Fruit fly (Drosophila melanogaster) whole organism, adult: Measurements from ENCODE around the gene CG10140.

ENCODE experiments used
- CG11617 ChIP-seq: fragments of 200-800 bp; sonication (Bioruptor generic); optimal IDR thresholded peaks from 2 replicates; lab custom pipeline; 2017; ENCODE audit warnings: mild to moderate bottlenecking, missing biosample characterization, missing genetic modification reagents, missing genetic modification characterization
- CG12768 ChIP-seq: fragments of 200-800 bp; sonication (Bioruptor generic); optimal IDR thresholded peaks from 2 replicates; lab custom pipeline; 2017; ENCODE audit warnings: missing biosample characterization, missing genetic modification characterization, mild to moderate bottlenecking, moderate library complexity, missing genetic modification reagents
- CG14711 ChIP-seq: fragments of 200-800 bp; sonication (Bioruptor generic); optimal IDR thresholded peaks from 2 replicates; lab custom pipeline; 2018; ENCODE audit warnings: missing biosample characterization, mild to moderate bottlenecking, missing genetic modification characterization, moderate library complexity
- CG1620 ChIP-seq: fragments of 200-800 bp; sonication (Bioruptor generic); optimal IDR thresholded peaks from 2 replicates; lab custom pipeline; 2016; ENCODE audit warnings: missing biosample characterization, missing genetic modification characterization
- CG33017 ChIP-seq: fragments of 200-800 bp; sonication (Bioruptor generic); optimal IDR thresholded peaks from 2 replicates; lab custom pipeline; 2018; ENCODE audit warnings: missing biosample characterization, mild to moderate bottlenecking, missing genetic modification characterization, moderate library complexity
- CG5204 ChIP-seq: fragments of 200-800 bp; sonication (Bioruptor generic); optimal IDR thresholded peaks from 2 replicates; lab custom pipeline; 2016; ENCODE audit warnings: missing biosample characterization, missing genetic modification characterization
- CG7045 ChIP-seq: fragments of 200-800 bp; sonication (Bioruptor generic); optimal IDR thresholded peaks from 2 replicates; lab custom pipeline; 2017; ENCODE audit warnings: missing biosample characterization, mild to moderate bottlenecking, missing genetic modification characterization
- CG7101 ChIP-seq: fragments of 200-800 bp; sonication (Bioruptor generic); optimal IDR thresholded peaks from 2 replicates; lab custom pipeline; 2018; ENCODE audit warnings: missing biosample characterization, mild to moderate bottlenecking, missing genetic modification characterization, moderate library complexity
- Clk ChIP-seq: fragments of 200-800 bp; sonication (Bioruptor generic); optimal IDR thresholded peaks from 2 replicates; lab custom pipeline; 2017; ENCODE audit warnings: missing biosample characterization, missing genetic modification characterization
- Crg-1 ChIP-seq: fragments of 200-800 bp; sonication (Bioruptor generic); optimal IDR thresholded peaks from 2 replicates; lab custom pipeline; 2016; ENCODE audit warnings: missing biosample characterization, missing genetic modification characterization
- Hr96 ChIP-seq: fragments of 200-800 bp; sonication (Bioruptor generic); optimal IDR thresholded peaks from 2 replicates; lab custom pipeline; 2016; ENCODE audit warnings: missing biosample characterization, missing genetic modification characterization
- Mnt ChIP-seq: fragments of 200-800 bp; sonication (Bioruptor generic); optimal IDR thresholded peaks from 2 replicates; lab custom pipeline; 2016; ENCODE audit warnings: missing biosample characterization, mild to moderate bottlenecking, missing genetic modification characterization
- bab1 ChIP-seq: fragments of 200-800 bp; sonication (Bioruptor generic); optimal IDR thresholded peaks from 3 replicates; lab custom pipeline; 2019; ENCODE audit warnings: missing biosample characterization, mild to moderate bottlenecking, missing genetic modification characterization, moderate library complexity
- cic ChIP-seq: fragments of 200-800 bp; sonication (Bioruptor generic); optimal IDR thresholded peaks from 2 replicates; lab custom pipeline; 2017; ENCODE audit warnings: missing biosample characterization, mild to moderate bottlenecking, missing genetic modification characterization, moderate library complexity
- cnc ChIP-seq, 2 experiments: fragments of >200 bp; optimal IDR thresholded peaks; 2 replicates each; lab custom pipeline; 2017
- kay ChIP-seq: fragments of 200-800 bp; sonication (Bioruptor generic); peaks from one replicate; lab custom pipeline; 2016; ENCODE audit warnings: missing biosample characterization, missing genetic modification characterization, borderline replicate concordance
- ovo ChIP-seq: fragments of 200-800 bp; sonication (Bioruptor generic); optimal IDR thresholded peaks from 2 replicates; lab custom pipeline; 2016; ENCODE audit warnings: missing biosample characterization, missing genetic modification characterization
- pad ChIP-seq: fragments of 200-800 bp; sonication (Bioruptor generic); optimal IDR thresholded peaks from 3 replicates; lab custom pipeline; 2017; ENCODE audit warnings: missing biosample characterization, missing genetic modification characterization, mild to moderate bottlenecking, moderate library complexity, missing genetic modification reagents
- tj ChIP-seq: fragments of 200-800 bp; sonication (Bioruptor generic); optimal IDR thresholded peaks from 3 replicates; lab custom pipeline; 2017; ENCODE audit warnings: missing biosample characterization, mild to moderate bottlenecking, missing genetic modification characterization, moderate library complexity
- toe ChIP-seq: fragments of 200-800 bp; sonication (Bioruptor generic); optimal IDR thresholded peaks from 2 replicates; lab custom pipeline; 2016; ENCODE audit warnings: missing biosample characterization, missing genetic modification characterization

The CG10140 gene

DNA sequence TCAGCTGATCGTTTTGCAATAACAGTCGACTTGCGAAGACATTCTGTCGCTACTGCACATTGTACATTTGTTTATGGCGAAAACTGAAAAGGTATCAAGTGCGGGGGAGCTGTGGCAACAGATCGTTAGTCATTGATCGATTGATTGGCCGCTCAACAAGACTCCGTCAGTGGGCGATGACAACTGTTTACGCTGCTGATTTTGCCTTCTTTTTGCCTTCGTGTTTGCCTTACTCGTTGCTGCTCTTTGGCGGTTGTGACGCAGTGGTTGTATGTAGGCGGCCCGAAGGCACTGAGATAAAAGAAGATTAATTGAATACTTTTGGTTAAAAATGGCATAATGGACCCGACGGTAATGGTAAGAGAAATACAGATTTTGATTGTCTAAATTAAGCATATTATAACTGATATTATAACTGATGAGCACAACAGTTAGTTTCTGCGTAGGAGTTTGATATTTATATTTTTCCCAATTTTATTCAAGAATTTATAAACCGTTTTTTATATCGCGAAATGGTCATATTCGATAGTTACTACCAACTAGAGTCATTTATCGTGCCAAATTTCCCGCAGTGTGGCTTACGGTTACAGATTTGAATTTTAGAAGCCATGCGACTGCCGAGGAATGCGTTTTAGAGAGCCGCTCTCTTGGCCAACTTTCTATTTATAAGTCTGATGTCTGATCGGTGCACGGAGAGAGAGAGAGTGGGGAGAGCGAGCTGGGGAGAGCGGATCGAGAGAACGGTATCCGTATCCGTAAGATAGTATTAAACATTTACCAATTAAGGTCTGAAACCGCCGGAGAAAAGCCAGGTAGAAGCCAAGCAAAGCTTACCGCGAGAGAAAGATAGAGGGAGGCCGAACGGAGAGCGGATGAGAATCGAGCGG lies 36.5 kb upstream of the CG10140 start:
- peak; percentile 79 for TF ChIP-seq CG12768 (GFP tag; lab: Kevin White, UChicago)
- TF ChIP-seq tj (GFP tag; lab: Kevin White, UChicago) = peak; percentile 73
- TF ChIP-seq Clk = peak; percentile 75
- peak; percentile 83 for TF ChIP-seq CG7101 (tag; lab: Kevin White, UChicago)
- peak; percentile 10 for TF ChIP-seq Crg-1 (GFP tag; lab: Kevin White, UChicago)
- peak; percentile 57 for TF ChIP-seq toe (GFP tag; lab: Kevin White, UChicago)
- peak; percentile 81 for TF ChIP-seq CG5204
- peak; percentile 32 for TF ChIP-seq Hr96 (GFP tag; lab: Kevin White, UChicago)
- TF ChIP-seq CG11617 (GFP tag; lab: Kevin White, UChicago) = peak; percentile 88
- peak; percentile 69 for TF ChIP-seq CG14711 (tag; lab: Kevin White, UChicago)
- peak; percentile 93 for TF ChIP-seq CG7045 (GFP tag; lab: Kevin White, UChicago)
- TF ChIP-seq CG1620 (GFP tag; lab: Kevin White, UChicago) = peak; percentile 52
- TF ChIP-seq pad (GFP tag; lab: Kevin White, UChicago) = peak; percentile 59
- no peak for TF ChIP-seq ovo (GFP tag; lab: Kevin White, UChicago)
- TF ChIP-seq Mnt (GFP tag; lab: Kevin White, UChicago) = peak; percentile 50
- peak; percentile 69 for TF ChIP-seq bab1
- TF ChIP-seq kay = peak; percentile 98
- TF ChIP-seq CG33017 (tag; lab: Kevin White, UChicago) = peak; percentile 76
- peak; percentile 26 for TF ChIP-seq cic
- no peak for TF ChIP-seq cnc (optimal IDR thresholded peaks at IDR 0.05; lab: Kevin White, UChicago)

dm6 chr3L:13476070-13476469 lies 35.8 kb upstream of the CG10140 start:
- TF ChIP-seq Clk = no peak
- TF ChIP-seq CG12768 (GFP tag; lab: Kevin White, UChicago) = no peak
- TF ChIP-seq Hr96 (GFP tag; lab: Kevin White, UChicago) = no peak
- no peak for TF ChIP-seq ovo (GFP tag; lab: Kevin White, UChicago)
- TF ChIP-seq cic = no peak
- TF ChIP-seq toe (GFP tag; lab: Kevin White, UChicago) = no peak
- no peak for TF ChIP-seq CG33017 (tag; lab: Kevin White, UChicago)
- no peak for TF ChIP-seq pad (GFP tag; lab: Kevin White, UChicago)
- no peak for TF ChIP-seq CG7045 (GFP tag; lab: Kevin White, UChicago)
- no peak for TF ChIP-seq CG7101 (tag; lab: Kevin White, UChicago)
- no peak for TF ChIP-seq kay
- TF ChIP-seq cnc (optimal IDR thresholded peaks at IDR 0.05; lab: Kevin White, UChicago) = no peak
- TF ChIP-seq CG11617 (GFP tag; lab: Kevin White, UChicago) = no peak
- TF ChIP-seq CG14711 (tag; lab: Kevin White, UChicago) = no peak
- no peak for TF ChIP-seq CG5204
- no peak for TF ChIP-seq tj (GFP tag; lab: Kevin White, UChicago)
- no peak for TF ChIP-seq Mnt (GFP tag; lab: Kevin White, UChicago)
- no peak for TF ChIP-seq Crg-1 (GFP tag; lab: Kevin White, UChicago)
- no peak for TF ChIP-seq CG1620 (GFP tag; lab: Kevin White, UChicago)
- no peak for TF ChIP-seq bab1

DNA sequence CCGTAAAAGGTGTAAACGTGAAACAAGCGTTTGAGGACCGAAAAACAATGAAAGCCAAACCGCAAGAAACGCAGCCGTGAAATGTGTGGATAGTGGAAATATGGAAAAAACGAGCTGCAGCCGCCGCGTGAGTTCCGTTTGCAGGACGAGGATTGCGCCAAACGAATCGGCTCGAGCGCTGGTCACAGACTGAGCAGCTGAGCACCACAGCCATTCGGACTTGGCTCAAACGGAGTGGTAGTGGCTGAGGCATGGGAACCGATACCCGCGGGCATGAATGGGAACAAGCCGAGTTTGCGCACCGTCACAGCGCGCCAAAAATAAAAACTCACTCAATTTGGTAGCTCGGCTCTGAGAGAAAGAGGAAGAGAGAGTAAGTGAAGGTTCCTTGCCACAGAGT lies 34.3 kb upstream of the CG10140 start, which contains the start of gene CG10089:
CG10089 (minus strand) TSS at position 181 of the 400 bp plus-strand sequence.
- TF ChIP-seq cnc (optimal IDR thresholded peaks at IDR 0.05; lab: Kevin White, UChicago) (no peak), bab1 (no peak), CG11617 (GFP tag; lab: Kevin White, UChicago) (no peak), kay (no peak), Hr96 (GFP tag; lab: Kevin White, UChicago) (no peak), Clk (no peak), CG14711 (tag; lab: Kevin White, UChicago) (no peak), CG1620 (GFP tag; lab: Kevin White, UChicago) (no peak), Mnt (GFP tag; lab: Kevin White, UChicago) (no peak), CG12768 (GFP tag; lab: Kevin White, UChicago) (no peak), CG33017 (tag; lab: Kevin White, UChicago) (no peak), CG5204 (no peak), CG7045 (GFP tag; lab: Kevin White, UChicago) (no peak), tj (GFP tag; lab: Kevin White, UChicago) (no peak), ovo (GFP tag; lab: Kevin White, UChicago) (no peak), CG7101 (tag; lab: Kevin White, UChicago) (no peak), toe (GFP tag; lab: Kevin White, UChicago) (no peak), Crg-1 (GFP tag; lab: Kevin White, UChicago) (no peak), pad (GFP tag; lab: Kevin White, UChicago) (no peak), cic (no peak)

DNA sequence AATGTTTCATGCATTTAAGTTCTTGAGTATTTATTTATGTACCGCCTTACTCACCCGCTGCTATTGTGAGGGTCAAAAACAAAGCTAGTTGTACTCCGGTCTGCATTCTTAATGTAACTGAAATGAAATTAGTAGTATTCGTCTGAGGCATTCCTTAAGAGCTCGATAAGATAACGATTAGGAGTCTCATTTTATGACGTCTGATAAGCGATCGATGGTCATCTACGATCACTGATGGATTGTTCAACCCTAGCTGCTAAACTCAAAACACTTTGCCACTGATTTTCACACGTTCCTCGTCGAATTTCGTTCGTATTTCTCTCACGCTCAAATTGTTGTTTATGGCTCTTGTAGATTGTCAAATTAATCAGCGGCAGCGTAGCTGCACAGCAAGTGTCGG lies 16.9 kb upstream of the CG10140 start, which contains the start of gene CG10116:
CG10116 (minus strand) TSS at position 106 of the 400 bp plus-strand sequence.
- TF ChIP-seq CG12768 (GFP tag; lab: Kevin White, UChicago) (no peak), cic (peak; percentile 90)

dm6 chr3L:13454755-13455154 lies 14.5 kb upstream of the CG10140 start:
- TF ChIP-seq CG33017 (tag; lab: Kevin White, UChicago) = peak; percentile 0
- TF ChIP-seq CG7045 (GFP tag; lab: Kevin White, UChicago) = peak; percentile 5
- TF ChIP-seq CG12768 (GFP tag; lab: Kevin White, UChicago) = no peak
